Worm (Caenorhabditis elegans) whole organism, L3 larva: Measurements from ENCODE around the gene clc-13.

Experiments
- R02D3.7 ChIP-seq: fragments of 150-350 bp; optimal IDR thresholded peaks from 2 replicates; lab custom pipeline; 2014; ENCODE audit warnings: missing biosample characterization, missing genetic modification characterization
- ZK546.5 ChIP-seq: sonication (generic microtip); optimal IDR thresholded peaks from 2 replicates; lab custom pipeline; 2017; ENCODE audit warnings: missing biosample characterization, missing genetic modification characterization
- aly-2 ChIP-seq: fragments of 150-350 bp; optimal IDR thresholded peaks from 2 replicates; lab custom pipeline; 2014; ENCODE audit warnings: missing biosample characterization, missing genetic modification characterization
- ama-1 ChIP-seq: fragments of 150-350 bp; optimal IDR thresholded peaks from 2 replicates; lab custom pipeline; 2018
- ceh-82 ChIP-seq: fragments of 150-350 bp; optimal IDR thresholded peaks from 2 replicates; lab custom pipeline; 2014; ENCODE audit warnings: missing biosample characterization, missing genetic modification characterization
- egl-27 ChIP-seq: sonication (generic microtip); optimal IDR thresholded peaks from 4 replicates; lab custom pipeline; 2017; ENCODE audit warnings: missing biosample characterization, missing genetic modification reagents, missing genetic modification characterization
- egl-5 ChIP-seq: fragments of 150-350 bp; optimal IDR thresholded peaks from 2 replicates; lab custom pipeline; 2017; ENCODE audit warnings: missing biosample characterization, missing genetic modification reagents, missing genetic modification characterization, inconsistent platforms
- elt-1 ChIP-seq: fragments of 150-350 bp; optimal IDR thresholded peaks from 2 replicates; lab custom pipeline; 2014; ENCODE audit warnings: missing biosample characterization, missing genetic modification characterization
- elt-2 ChIP-seq: sonication (generic microtip); optimal IDR thresholded peaks from 2 replicates; lab custom pipeline; 2016; ENCODE audit warnings: missing genetic modification reagents, mild to moderate bottlenecking, missing genetic modification characterization, missing compliant biosample characterization
- elt-3 ChIP-seq, 3 experiments: fragments of 150-350 bp in 1 of 3; sonication (generic microtip) in 2 of 3; optimal IDR thresholded peaks; 2 replicates in 2 of 3; 4 replicates in 1 of 3; lab custom pipeline; 2014 to 2017; ENCODE audit warnings: missing biosample characterization in 3 of 3, missing genetic modification characterization in 3 of 3
- eor-1 ChIP-seq, 2 experiments: fragments of 150-350 bp; optimal IDR thresholded peaks; 2 replicates each; lab custom pipeline; 2014 to 2018; ENCODE audit warnings: missing biosample characterization in 2 of 2, missing genetic modification characterization in 2 of 2
- fkh-10 ChIP-seq: sonication (generic microtip); optimal IDR thresholded peaks from 2 replicates; lab custom pipeline; 2017; ENCODE audit warnings: missing biosample characterization, missing genetic modification reagents, missing genetic modification characterization
- fos-1 ChIP-seq: fragments of 150-350 bp; optimal IDR thresholded peaks from 2 replicates; lab custom pipeline; 2014; ENCODE audit warnings: missing biosample characterization, missing genetic modification characterization
- hmg-11 ChIP-seq: sonication (generic microtip); optimal IDR thresholded peaks from 2 replicates; lab custom pipeline; 2016; ENCODE audit warnings: missing genetic modification characterization, missing compliant biosample characterization
- jun-1 ChIP-seq: fragments of 150-350 bp; optimal IDR thresholded peaks from 2 replicates; lab custom pipeline; 2014; ENCODE audit warnings: missing biosample characterization, missing genetic modification reagents, missing genetic modification characterization
- lin-15B ChIP-seq: fragments of 150-350 bp; optimal IDR thresholded peaks from 2 replicates; lab custom pipeline; 2014; ENCODE audit warnings: missing biosample characterization, missing genetic modification characterization
- lin-39 ChIP-seq: fragments of 150-350 bp; optimal IDR thresholded peaks from 2 replicates; lab custom pipeline; 2018; ENCODE audit warnings: missing biosample characterization, missing genetic modification reagents, missing genetic modification characterization
- mml-1 ChIP-seq: fragments of 150-350 bp; sonication (generic microtip); optimal IDR thresholded peaks from 3 replicates; lab custom pipeline; 2014; ENCODE audit warnings: missing biosample characterization, missing genetic modification characterization
- nfya-1 ChIP-seq: sonication (generic microtip); optimal IDR thresholded peaks from 2 replicates; lab custom pipeline; 2017; ENCODE audit warnings: missing genetic modification characterization, mild to moderate bottlenecking, missing compliant biosample characterization, antibody characterized with exemption, moderate library complexity; ENCODE audit not compliant: insufficient read depth
- nhr-11 ChIP-seq: fragments of 150-350 bp; optimal IDR thresholded peaks from 2 replicates; lab custom pipeline; 2014; ENCODE audit warnings: missing biosample characterization, missing genetic modification characterization
- nhr-23 ChIP-seq: fragments of 150-350 bp; optimal IDR thresholded peaks from 2 replicates; lab custom pipeline; 2014; ENCODE audit warnings: missing biosample characterization, missing genetic modification reagents, missing genetic modification characterization
- nhr-237 ChIP-seq: fragments of 150-350 bp; optimal IDR thresholded peaks from 2 replicates; lab custom pipeline; 2014; ENCODE audit warnings: missing biosample characterization, missing genetic modification characterization
- nhr-25 ChIP-seq: sonication (generic microtip); optimal IDR thresholded peaks from 2 replicates; lab custom pipeline; 2017; ENCODE audit warnings: missing biosample characterization, missing genetic modification characterization
- nhr-67 ChIP-seq: fragments of 150-350 bp; optimal IDR thresholded peaks from 2 replicates; lab custom pipeline; 2014; ENCODE audit warnings: missing biosample characterization, missing genetic modification characterization
- nhr-76 ChIP-seq: fragments of 150-350 bp; sonication (generic microtip); optimal IDR thresholded peaks from 5 replicates; lab custom pipeline; 2014; ENCODE audit warnings: missing biosample characterization, missing genetic modification characterization
- nhr-77 ChIP-seq: fragments of 150-350 bp; optimal IDR thresholded peaks from 2 replicates; lab custom pipeline; 2014; ENCODE audit warnings: missing biosample characterization, missing genetic modification characterization
- pqm-1 ChIP-seq: fragments of 150-350 bp; optimal IDR thresholded peaks from 2 replicates; lab custom pipeline; 2017; ENCODE audit warnings: missing biosample characterization, missing genetic modification characterization, inconsistent platforms
- snpc-4 ChIP-seq: fragments of 150-350 bp; optimal IDR thresholded peaks from 2 replicates; lab custom pipeline; 2014; ENCODE audit warnings: missing biosample characterization, missing genetic modification characterization
- tbx-2 ChIP-seq: sonication (generic microtip); optimal IDR thresholded peaks from 2 replicates; lab custom pipeline; 2016; ENCODE audit warnings: mild to moderate bottlenecking, missing genetic modification characterization, missing compliant biosample characterization
- unc-39 ChIP-seq: sonication (generic microtip); optimal IDR thresholded peaks from 4 replicates; lab custom pipeline; 2017; ENCODE audit warnings: missing biosample characterization, missing genetic modification characterization
- unc-62 ChIP-seq: fragments of 150-350 bp; sonication (generic microtip); optimal IDR thresholded peaks from 4 replicates; lab custom pipeline; 2014; ENCODE audit warnings: missing biosample characterization, missing genetic modification reagents, missing genetic modification characterization

clc-13 gene

DNA sequence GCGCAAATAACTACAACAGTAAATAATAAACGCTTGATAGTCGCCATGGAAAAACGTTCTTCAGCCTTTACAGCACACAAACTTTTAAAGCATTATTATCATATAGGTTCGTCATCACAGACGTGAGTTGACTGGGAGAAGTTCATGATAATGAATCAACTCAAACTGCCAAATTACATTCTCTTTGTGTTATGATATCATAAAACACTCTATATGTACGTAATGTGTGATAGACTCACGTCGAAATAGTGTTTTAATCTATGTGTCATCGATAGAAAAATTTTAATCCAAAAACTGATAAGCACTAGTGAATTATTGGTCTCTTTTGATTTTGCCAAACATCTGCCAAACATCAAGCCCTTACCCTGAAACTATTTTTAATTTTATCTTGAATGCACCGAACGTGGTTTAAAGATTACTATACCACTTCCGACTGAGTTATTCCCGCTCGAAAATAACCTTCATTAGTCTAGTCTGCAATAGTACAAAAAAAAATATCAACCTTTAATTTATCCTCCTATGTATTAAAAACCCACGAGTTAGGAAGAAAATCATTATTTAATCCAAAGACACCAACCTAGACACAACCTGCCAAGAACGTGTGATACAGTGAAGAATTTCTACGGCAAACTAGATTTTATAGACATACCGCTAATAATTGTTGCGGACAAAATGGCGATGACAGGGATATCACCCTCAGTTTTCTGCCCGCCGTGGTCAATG is 4.7 kb upstream of the clc-13 start, which contains the start of the genes clc-12 and clec-240:
Gene clc-12, minus strand, starts transcription at position 47 of the 723 bp plus-strand sequence.
Gene clec-240, plus strand, starts transcription at position 673 of the 723 bp plus-strand sequence.
- TF ChIP-seq nhr-76 (tag; lab: Kevin White, UChicago) (no peak), pqm-1 (tag; lab: Kevin White, UChicago) (peak; percentile 77), elt-2 (tag; lab: Kevin White, UChicago) (peak; percentile 64), unc-39 (tag; lab: Kevin White, UChicago) (no peak)

DNA sequence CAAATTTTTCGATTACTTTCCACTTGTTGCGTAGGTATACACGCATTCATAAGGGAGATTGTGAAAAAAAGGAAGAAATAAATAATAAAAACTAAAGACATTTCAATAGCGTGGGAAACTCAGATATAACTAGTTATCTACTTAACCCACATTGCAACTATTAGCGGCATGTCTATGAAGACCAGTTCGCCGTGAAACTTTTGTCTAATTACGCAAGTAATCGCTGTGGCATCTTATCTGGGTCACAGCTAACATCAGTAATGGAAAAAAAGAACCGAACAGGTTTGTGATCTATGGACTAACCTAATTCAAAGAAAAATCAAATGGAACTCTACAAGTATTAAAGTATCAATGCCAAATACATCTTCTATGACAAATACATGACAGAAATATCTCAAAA is 976 bp upstream of the clc-13 start, which contains the start of gene clec-241:
Gene clec-241, minus strand, starts transcription at position 101 of the 400 bp plus-strand sequence.
- TF ChIP-seq egl-5 (tag; lab: Kevin White, UChicago), result no peak

DNA sequence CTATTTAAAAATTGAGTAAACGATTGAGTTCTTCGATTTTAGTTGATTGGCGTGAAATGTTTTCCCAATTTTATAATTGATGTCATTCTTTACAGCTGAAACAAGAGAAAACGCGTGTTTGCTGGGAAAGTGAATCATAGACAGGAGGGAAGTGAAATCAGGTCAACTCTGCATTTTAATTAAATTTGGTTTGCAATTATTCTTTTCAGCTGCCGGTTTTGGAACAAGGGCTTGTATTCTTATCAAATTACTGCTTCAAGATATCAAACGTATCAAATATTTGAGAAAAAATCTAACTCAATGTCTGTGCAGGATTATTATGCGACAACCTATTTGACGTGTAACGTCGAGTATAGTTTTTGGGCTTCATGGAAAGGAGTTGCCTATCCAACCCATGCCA is 2.6 kb downstream of the clc-13 start, which contains the start of gene srh-97:
Gene srh-97, plus strand, starts transcription at position 301 of the 400 bp plus-strand sequence.
- TF ChIP-seq egl-27 (tag; lab: Kevin White, UChicago) (no peak), tbx-2 (tag; lab: Kevin White, UChicago) (no peak), nhr-237 (tag; lab: Kevin White, UChicago) (no peak), jun-1 (no peak), nhr-67 (tag; lab: Kevin White, UChicago) (no peak), ceh-82 (tag; lab: Kevin White, UChicago) (no peak), pqm-1 (tag; lab: Kevin White, UChicago) (no peak), fos-1 (tag; lab: Kevin White, UChicago) (no peak), nhr-76 (tag; lab: Kevin White, UChicago) (no peak), nhr-23 (no peak), nhr-11 (tag; lab: Kevin White, UChicago) (no peak), elt-3 (tag; optimal IDR thresholded peaks at IDR 0.05; lab: Kevin White, UChicago) (no peak)

DNA sequence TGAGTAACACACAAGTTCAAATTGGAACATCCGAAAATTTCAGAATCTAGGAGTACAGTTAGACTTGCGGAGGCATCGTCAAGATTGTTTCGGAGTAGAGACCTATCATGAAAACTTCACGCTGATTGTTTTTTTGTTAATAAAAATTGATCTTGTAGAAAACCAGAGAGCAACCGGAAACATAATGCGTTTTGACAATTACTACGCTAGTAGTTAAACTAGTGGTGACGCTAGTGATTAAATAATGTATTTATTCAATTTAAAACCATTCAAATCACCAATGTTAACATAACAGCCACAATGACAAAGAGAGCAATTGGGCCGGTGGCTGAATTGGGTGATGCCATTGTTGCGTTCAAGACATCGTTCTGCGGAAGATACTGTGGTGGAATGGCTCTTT is 5.5 kb downstream of the clc-13 start, which contains the start of gene F49H6.17:
Gene F49H6.17, plus strand, starts transcription at position 301 of the 400 bp plus-strand sequence.
- TF ChIP-seq nfya-1 (tag; lab: Kevin White, UChicago) (no peak), aly-2 (tag; lab: Kevin White, UChicago) (no peak), elt-2 (tag; lab: Kevin White, UChicago) (no peak), R02D3.7 (tag; lab: Kevin White, UChicago) (no peak), elt-1 (no peak), unc-62 (GFP tag; lab: Kevin White, UChicago) (no peak), ama-1 (lab: Kevin White, UChicago) (no peak), jun-1 (no peak)
- TF ChIP-seq, all 47 proteins: peak for 0

DNA sequence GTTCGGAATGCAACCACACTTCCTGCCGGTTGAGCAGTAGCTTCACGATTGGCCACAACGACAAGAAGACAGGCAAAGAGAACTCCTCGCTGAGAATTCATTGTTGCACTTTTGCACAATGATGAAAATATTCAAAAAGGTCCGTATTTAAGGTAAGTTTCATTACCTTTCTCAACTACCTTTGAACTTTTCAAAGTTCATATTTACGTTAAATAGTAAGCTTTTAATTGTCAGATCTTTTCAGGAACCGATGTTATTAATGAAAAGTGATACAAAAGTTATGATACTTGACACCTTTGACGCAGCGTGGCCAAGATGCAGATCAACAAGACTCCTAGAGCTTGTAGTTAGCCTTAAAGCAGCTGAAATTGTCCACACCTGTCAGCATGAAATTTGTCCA is 7.2 kb downstream of the clc-13 start, which contains the start of gene F49H6.12:
Gene F49H6.12, minus strand, starts transcription at position 101 of the 400 bp plus-strand sequence.
- TF ChIP-seq ZK546.5 (no peak), R02D3.7 (tag; lab: Kevin White, UChicago) (no peak), nfya-1 (tag; lab: Kevin White, UChicago) (no peak), snpc-4 (tag; lab: Kevin White, UChicago) (no peak), nhr-77 (tag; lab: Kevin White, UChicago) (no peak), egl-5 (tag; lab: Kevin White, UChicago) (no peak), nhr-23 (no peak)
- TF ChIP-seq, all 47 proteins: peak for 0

DNA sequence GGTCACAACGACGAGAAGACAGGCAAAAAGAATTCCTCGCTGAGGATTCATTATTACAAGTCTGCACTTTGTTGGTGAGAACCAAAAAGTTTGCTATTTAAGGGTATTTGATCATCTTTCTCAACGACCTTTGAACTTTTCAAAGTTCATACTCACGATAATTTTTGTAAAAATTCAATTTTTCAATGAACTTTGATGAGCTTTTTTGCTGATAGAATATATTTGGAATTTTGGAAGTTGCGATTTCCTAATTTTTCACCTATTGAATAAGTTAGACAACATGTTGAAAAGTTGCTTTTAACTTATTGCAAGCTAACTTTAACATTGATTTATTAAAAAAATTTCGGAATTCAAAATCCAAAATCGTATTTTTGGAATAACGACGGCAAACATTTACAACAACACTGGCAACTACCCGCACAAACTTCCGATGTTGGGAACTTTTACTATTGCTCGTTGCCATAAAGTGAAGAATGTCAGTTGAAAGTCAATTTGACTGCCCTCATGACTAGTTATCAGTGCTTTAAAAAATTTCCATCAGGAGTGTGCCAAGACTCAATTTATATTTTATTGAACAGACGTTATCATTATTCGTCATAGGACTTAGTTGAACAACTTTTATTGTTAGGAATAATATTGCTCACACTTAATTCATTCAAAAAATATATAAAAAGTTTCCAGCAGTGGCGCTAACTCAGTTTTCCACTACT is 8.6 kb downstream of the clc-13 start, which contains the start of the genes F49H6.8 and F49H6.5:
Gene F49H6.8, minus strand, starts transcription at position 51 of the 710 bp plus-strand sequence.
Gene F49H6.5, plus strand, starts transcription at position 629 of the 710 bp plus-strand sequence.
- no peak for TF ChIP-seq hmg-11 (tag; lab: Kevin White, UChicago)
- no peak for TF ChIP-seq fkh-10
- no peak for TF ChIP-seq mml-1
- TF ChIP-seq nhr-25 (tag; lab: Kevin White, UChicago), result no peak
- no peak for TF ChIP-seq lin-39
- no peak for TF ChIP-seq eor-1 (tag; optimal IDR thresholded peaks at IDR 0.05; lab: Kevin White, UChicago)
- TF ChIP-seq elt-2 (tag; lab: Kevin White, UChicago), result peak; percentile 70
- peak; percentile 21 for TF ChIP-seq jun-1
- TF ChIP-seq lin-15B, result no peak
